Worm (Caenorhabditis elegans): ENCODE measurements around the gene daf-9.

The daf-9 gene

DNA sequence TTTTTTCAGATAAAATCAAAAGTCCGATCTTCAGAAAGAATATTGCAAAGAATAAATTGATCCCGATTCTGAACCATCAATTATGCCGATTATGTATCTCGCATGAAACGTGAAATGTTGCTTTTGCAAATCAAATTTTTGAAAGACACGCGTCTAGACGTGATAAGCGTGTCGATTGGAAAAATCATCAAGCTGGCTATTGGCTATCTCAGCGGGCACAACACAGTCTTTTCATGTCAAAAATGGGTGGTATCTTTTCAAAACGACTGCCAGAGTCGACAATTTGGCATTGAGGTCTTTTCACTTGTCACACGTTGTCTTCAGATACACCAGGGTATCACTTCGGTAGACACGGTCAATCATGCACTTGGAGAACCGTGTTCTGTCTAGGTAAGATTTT lies at the start of gene daf-9:
Gene daf-9 (plus strand): TSS at position 301 of the 400 bp plus-strand sequence.
- TF ChIP-seq ztf-29 (GFP tag; IDR thresholded peaks at IDR 0.05) (no peak), klf-2 (GFP tag; conservative IDR thresholded peaks at IDR 0.05) (no peak), cog-1 (tag; optimal IDR thresholded peaks at IDR 0.05) (no peak), ref-1 (GFP tag; conservative IDR thresholded peaks at IDR 0.05) (no peak)

DNA sequence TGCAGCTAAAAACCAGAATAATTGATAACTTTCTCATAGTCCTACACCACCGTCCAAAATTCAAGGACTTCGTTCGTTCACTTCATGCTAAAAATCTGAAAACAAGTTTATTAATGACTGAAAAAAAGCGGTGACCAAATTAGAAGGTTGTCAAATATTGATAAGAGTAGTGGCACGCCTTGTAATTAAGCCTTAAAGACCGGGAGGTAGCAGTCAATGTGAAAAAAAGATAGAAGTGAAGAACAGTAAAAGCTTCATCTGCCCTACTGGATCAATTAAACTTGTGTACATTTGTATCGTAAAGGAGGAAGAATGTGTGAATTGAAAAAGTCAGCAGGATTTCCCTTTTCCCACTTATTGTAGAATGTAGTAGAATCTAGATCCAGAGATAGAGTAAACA lies 46.3 kb upstream of the daf-9 start, which contains the start of gene tag-275:
Gene tag-275 (minus strand): TSS at position 101 of the 400 bp plus-strand sequence.
- no peak for TF ChIP-seq med-1 (GFP tag; optimal IDR thresholded peaks at IDR 0.05; ENCODE audit: insufficient read depth)
- TF ChIP-seq ztf-29 (GFP tag; IDR thresholded peaks at IDR 0.05): no peak
- TF ChIP-seq klf-2 (GFP tag; conservative IDR thresholded peaks at IDR 0.05): no peak
- TF ChIP-seq ztf-23 (GFP tag; IDR thresholded peaks at IDR 0.05): no peak
- TF ChIP-seq cog-1 (tag; optimal IDR thresholded peaks at IDR 0.05): no peak
- TF ChIP-seq tab-1 (GFP tag; IDR thresholded peaks at IDR 0.05): no peak
- TF ChIP-seq T22C8.4 (GFP tag; IDR thresholded peaks at IDR 0.05): no peak
- TF ChIP-seq flt-1 (GFP tag; IDR thresholded peaks at IDR 0.05): no peak
- no peak for TF ChIP-seq ref-1 (GFP tag; conservative IDR thresholded peaks at IDR 0.05)

DNA sequence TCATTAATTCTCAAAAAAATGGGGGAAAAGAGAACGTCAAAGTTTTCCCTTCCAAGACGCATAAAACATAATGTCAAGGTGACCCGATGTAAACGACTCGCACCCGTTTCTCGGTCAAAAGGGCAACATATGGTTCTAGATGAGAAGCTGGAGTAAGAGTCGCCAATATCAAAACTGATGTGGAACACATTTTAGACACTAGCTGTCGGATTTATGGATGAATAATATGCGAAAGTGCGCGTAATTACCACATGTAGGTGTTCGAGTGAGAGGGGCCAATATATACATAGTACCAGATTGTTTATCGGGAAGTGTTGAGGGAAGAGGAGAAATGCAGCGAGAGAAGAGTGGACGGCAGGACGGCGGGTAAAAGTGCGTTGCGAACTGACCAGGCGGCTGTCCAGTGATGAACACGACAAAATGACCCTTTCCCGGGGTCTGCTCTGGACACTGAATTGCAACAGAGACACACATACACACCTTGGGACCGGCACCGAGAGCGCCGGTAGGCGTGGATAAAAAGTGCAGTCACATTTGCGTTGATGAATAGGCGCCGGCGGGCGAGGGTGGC lies 45.7 kb upstream of the daf-9 start:
- TF ChIP-seq med-1 (GFP tag; optimal IDR thresholded peaks at IDR 0.05; ENCODE audit: insufficient read depth) (no peak), T22C8.4 (GFP tag; IDR thresholded peaks at IDR 0.05) (no peak), flt-1 (GFP tag; IDR thresholded peaks at IDR 0.05) (no peak), ztf-23 (GFP tag; IDR thresholded peaks at IDR 0.05) (no peak), tab-1 (GFP tag; IDR thresholded peaks at IDR 0.05) (no peak), ref-1 (GFP tag; conservative IDR thresholded peaks at IDR 0.05) (no peak), klf-2 (GFP tag; conservative IDR thresholded peaks at IDR 0.05) (no peak), ztf-29 (GFP tag; IDR thresholded peaks at IDR 0.05) (no peak), cog-1 (tag; optimal IDR thresholded peaks at IDR 0.05) (no peak)

DNA sequence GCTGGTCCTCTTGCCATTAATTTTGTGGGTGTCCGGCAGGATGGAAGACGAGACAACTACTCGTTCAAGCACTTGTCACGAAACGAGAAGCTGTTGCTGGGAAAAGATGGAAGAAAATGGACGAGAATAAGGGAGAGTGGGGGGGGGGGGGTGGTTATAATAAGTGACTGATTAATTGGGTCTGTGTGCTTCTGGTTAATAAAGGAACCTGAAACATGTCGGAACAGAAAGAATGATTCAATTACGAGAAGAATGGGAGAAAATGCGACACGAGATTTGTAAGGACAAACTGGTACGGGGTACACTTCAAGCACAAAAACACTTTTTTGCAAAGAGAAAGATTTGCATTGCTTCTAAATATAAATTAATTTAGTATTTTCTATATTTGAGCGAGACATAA lies 41.3 kb upstream of the daf-9 start:
- TF ChIP-seq med-1 (GFP tag; optimal IDR thresholded peaks at IDR 0.05; ENCODE audit: insufficient read depth) (no peak), klf-2 (GFP tag; conservative IDR thresholded peaks at IDR 0.05) (no peak), ztf-29 (GFP tag; IDR thresholded peaks at IDR 0.05) (no peak)

DNA sequence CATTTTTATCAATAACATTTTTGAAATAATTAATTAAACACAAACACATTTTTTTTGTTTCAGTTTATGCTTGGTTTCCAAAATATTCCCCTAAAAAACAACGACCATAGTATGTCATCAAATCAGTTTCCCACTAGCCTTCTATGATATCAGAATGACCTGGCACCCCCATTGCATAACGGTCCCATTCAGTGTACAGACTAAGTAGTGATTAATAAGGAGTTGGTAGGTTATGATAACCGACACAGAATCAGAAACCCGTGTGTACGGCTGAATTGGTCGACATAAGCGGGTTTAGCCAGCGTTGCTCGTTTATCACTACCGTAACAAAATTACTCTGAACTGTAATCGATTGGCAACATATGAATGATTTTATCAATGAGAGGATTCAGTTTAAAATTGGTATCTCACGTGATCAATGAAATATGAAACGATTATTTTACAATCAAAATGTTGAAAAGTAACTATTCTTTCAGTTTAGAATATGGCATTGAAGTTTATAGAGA lies 39.3 kb upstream of the daf-9 start:
- TF ChIP-seq ztf-23 (GFP tag; IDR thresholded peaks at IDR 0.05): no peak
- no peak for TF ChIP-seq med-1 (GFP tag; optimal IDR thresholded peaks at IDR 0.05; ENCODE audit: insufficient read depth)

DNA sequence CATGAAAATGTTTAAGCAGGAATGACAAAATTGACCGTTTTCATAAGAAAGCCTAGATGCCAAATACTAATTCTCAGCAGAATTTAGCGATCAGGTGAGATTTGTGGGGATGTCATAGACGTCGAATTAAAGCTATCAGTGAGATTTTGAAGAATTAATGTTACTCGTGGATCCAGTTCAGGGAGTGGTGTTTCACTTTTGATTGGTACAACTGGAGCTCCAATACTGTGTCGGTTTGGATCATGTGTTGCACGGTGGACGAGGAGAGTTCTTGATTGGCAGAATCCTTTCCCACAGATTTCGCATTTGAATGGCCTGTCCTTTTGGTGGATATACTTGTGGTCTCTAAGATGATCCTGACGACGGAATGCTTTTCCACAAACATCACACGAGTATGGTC lies 37.2 kb upstream of the daf-9 start:
- TF ChIP-seq T22C8.4 (GFP tag; IDR thresholded peaks at IDR 0.05) (no peak), ref-1 (GFP tag; conservative IDR thresholded peaks at IDR 0.05) (no peak), flt-1 (GFP tag; IDR thresholded peaks at IDR 0.05) (no peak)

DNA sequence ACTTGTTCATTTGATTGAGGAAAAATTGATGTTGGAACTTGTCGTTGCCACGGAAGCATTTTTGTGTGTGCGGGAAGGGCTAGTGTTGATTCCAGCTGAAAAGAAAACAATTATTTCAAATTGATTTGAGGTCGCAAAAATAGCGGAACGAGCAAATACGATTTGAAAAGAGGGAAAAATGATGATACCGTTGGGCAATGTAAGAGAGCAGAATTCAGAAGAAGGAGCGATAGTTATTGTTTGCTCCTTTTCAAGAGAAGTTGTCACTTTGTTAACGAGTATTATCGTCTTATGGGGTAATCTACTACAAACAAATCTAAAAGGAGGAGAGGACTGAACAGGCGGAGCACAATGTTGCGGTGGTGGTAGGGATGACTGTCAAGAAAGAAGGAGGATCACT lies 36.3 kb upstream of the daf-9 start, which contains the start of gene odd-2:
Gene odd-2 (minus strand): TSS at position 101 of the 400 bp plus-strand sequence.
- no peak for TF ChIP-seq cog-1 (tag; optimal IDR thresholded peaks at IDR 0.05)
- no peak for TF ChIP-seq tab-1 (GFP tag; IDR thresholded peaks at IDR 0.05)
- TF ChIP-seq ztf-29 (GFP tag; IDR thresholded peaks at IDR 0.05): no peak
- TF ChIP-seq ref-1 (GFP tag; conservative IDR thresholded peaks at IDR 0.05): no peak
- TF ChIP-seq klf-2 (GFP tag; conservative IDR thresholded peaks at IDR 0.05): no peak
- TF ChIP-seq ztf-23 (GFP tag; IDR thresholded peaks at IDR 0.05): no peak
- TF ChIP-seq flt-1 (GFP tag; IDR thresholded peaks at IDR 0.05): no peak
- TF ChIP-seq med-1 (GFP tag; optimal IDR thresholded peaks at IDR 0.05; ENCODE audit: insufficient read depth): no peak
- no peak for TF ChIP-seq T22C8.4 (GFP tag; IDR thresholded peaks at IDR 0.05)

DNA sequence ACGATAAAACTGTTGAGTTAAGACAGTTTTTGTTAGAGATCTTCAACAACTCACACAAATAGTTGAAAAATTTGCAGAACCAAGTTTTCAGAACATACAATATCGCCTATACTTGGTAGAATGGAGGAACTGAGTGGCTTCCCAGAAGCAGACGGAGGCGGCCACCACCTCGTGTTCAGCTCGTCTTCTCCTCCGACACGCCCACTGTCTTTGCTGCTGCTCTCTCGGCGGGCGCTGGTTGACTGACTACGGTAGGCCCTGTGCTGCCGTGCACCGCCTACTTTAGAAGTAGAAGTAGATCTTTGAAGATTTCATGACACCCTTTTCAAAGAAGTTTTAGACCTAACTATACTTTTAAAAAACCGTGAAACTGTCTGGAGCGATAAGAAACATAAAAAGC lies 34.7 kb upstream of the daf-9 start:
- TF ChIP-seq klf-2 (GFP tag; conservative IDR thresholded peaks at IDR 0.05): no peak
- no peak for TF ChIP-seq ref-1 (GFP tag; conservative IDR thresholded peaks at IDR 0.05)
- no peak for TF ChIP-seq ztf-29 (GFP tag; IDR thresholded peaks at IDR 0.05)
- TF ChIP-seq T22C8.4 (GFP tag; IDR thresholded peaks at IDR 0.05): no peak

DNA sequence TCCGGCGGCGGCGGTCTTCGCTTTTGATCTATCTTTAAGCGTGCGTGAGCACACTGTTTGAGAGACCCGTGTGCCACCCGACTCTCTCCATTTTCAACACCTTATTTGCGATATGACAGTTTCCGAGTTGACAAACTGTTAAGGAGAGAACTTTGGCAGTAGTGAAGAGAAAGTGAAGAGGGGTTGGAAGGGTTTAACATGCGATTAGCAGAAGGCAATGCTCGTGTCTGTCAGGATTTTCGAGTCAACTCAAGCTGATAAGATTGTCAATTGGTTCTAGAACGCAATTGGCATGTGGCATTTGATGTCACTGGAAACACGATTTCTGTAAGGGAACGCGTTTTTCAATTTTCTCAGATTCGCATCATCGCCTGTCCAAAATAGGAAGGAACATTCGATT lies 29.4 kb upstream of the daf-9 start:
- TF ChIP-seq tab-1 (GFP tag; IDR thresholded peaks at IDR 0.05): no peak
- TF ChIP-seq ref-1 (GFP tag; conservative IDR thresholded peaks at IDR 0.05): no peak
- TF ChIP-seq T22C8.4 (GFP tag; IDR thresholded peaks at IDR 0.05): no peak
- TF ChIP-seq med-1 (GFP tag; optimal IDR thresholded peaks at IDR 0.05; ENCODE audit: insufficient read depth): no peak
- TF ChIP-seq cog-1 (tag; optimal IDR thresholded peaks at IDR 0.05): no peak
- TF ChIP-seq ztf-23 (GFP tag; IDR thresholded peaks at IDR 0.05): no peak
- TF ChIP-seq flt-1 (GFP tag; IDR thresholded peaks at IDR 0.05): no peak

DNA sequence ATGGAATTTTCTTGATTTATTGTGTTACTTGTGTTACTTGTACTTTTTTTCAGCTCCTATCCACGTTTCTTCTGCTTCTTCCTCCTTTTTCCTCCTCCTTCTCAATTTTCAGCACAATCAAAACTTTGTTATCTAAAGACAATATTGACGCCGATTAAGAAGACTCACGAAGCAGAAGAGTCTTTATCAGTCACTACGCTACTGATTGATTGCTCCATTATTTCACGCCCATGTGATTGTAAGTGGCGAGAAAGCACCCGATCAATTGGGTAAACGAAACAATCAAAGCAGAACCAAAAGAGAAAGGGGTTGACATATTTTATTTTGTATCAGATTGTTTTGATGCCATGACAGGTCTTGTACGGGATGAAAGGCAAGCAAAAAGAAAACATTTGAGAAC lies 27.5 kb upstream of the daf-9 start, which contains the start of gene T25B2.2:
Gene T25B2.2 (plus strand): TSS at position 392 of the 400 bp plus-strand sequence.
- TF ChIP-seq tab-1 (GFP tag; IDR thresholded peaks at IDR 0.05): no peak
- TF ChIP-seq T22C8.4 (GFP tag; IDR thresholded peaks at IDR 0.05): no peak

DNA sequence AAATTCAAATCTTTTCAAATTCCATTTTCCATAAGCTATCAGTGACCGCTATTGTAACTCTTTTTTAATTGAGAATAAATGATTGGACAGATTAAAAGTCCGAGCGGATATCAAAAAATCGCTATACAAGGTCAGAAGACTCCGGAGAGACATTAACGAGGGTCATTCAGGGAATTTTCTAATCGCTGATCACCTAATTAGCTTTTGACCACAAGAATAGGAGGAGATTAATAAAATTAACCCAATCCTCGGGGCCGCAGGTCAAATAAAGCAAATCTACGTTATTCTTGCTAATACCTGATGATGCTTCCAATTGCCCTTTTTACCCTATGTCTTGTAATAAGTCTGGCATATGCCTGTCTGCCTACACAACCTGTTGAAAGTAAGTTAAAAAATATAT lies 23.1 kb upstream of the daf-9 start, which contains the start of gene T25B2.1:
Gene T25B2.1 (plus strand): TSS at position 301 of the 400 bp plus-strand sequence.
- TF ChIP-seq ztf-29 (GFP tag; IDR thresholded peaks at IDR 0.05) (no peak), flt-1 (GFP tag; IDR thresholded peaks at IDR 0.05) (no peak), klf-2 (GFP tag; conservative IDR thresholded peaks at IDR 0.05) (no peak), med-1 (GFP tag; optimal IDR thresholded peaks at IDR 0.05; ENCODE audit: insufficient read depth) (no peak), ztf-23 (GFP tag; IDR thresholded peaks at IDR 0.05) (no peak), cog-1 (tag; optimal IDR thresholded peaks at IDR 0.05) (no peak), tab-1 (GFP tag; IDR thresholded peaks at IDR 0.05) (no peak), T22C8.4 (GFP tag; IDR thresholded peaks at IDR 0.05) (no peak), ref-1 (GFP tag; conservative IDR thresholded peaks at IDR 0.05) (no peak)

Data from whole organism, midembryonic.